Worm (Caenorhabditis elegans) whole organism, L3 larva: Measurements from ENCODE around the gene npr-16.

Experiments used
- R02D3.7 ChIP-seq: fragments of 150-350 bp; optimal IDR thresholded peaks from 2 replicates; lab custom pipeline; 2014; ENCODE audit warnings: missing biosample characterization, missing genetic modification characterization
- ceh-16 ChIP-seq: sonication (generic microtip); optimal IDR thresholded peaks from 2 replicates; lab custom pipeline; 2017; ENCODE audit warnings: missing biosample characterization, missing genetic modification characterization
- daf-12 ChIP-seq: fragments of 150-350 bp; optimal IDR thresholded peaks from 2 replicates; lab custom pipeline; 2014; ENCODE audit warnings: missing biosample characterization, missing genetic modification reagents, missing genetic modification characterization
- elt-3 ChIP-seq, 3 experiments: fragments of 150-350 bp in 1 of 3; sonication (generic microtip) in 2 of 3; optimal IDR thresholded peaks; 2 replicates in 2 of 3; 4 replicates in 1 of 3; lab custom pipeline; 2014 to 2017; ENCODE audit warnings: missing biosample characterization in 3 of 3, missing genetic modification characterization in 3 of 3
- fkh-10 ChIP-seq: sonication (generic microtip); optimal IDR thresholded peaks from 2 replicates; lab custom pipeline; 2017; ENCODE audit warnings: missing biosample characterization, missing genetic modification reagents, missing genetic modification characterization
- nhr-25 ChIP-seq: sonication (generic microtip); optimal IDR thresholded peaks from 2 replicates; lab custom pipeline; 2017; ENCODE audit warnings: missing biosample characterization, missing genetic modification characterization
- unc-62 ChIP-seq: fragments of 150-350 bp; sonication (generic microtip); optimal IDR thresholded peaks from 4 replicates; lab custom pipeline; 2014; ENCODE audit warnings: missing biosample characterization, missing genetic modification reagents, missing genetic modification characterization
- ztf-11 ChIP-seq: fragments of 150-350 bp; optimal IDR thresholded peaks from 2 replicates; lab custom pipeline; 2014; ENCODE audit warnings: missing biosample characterization, missing genetic modification characterization

DNA sequence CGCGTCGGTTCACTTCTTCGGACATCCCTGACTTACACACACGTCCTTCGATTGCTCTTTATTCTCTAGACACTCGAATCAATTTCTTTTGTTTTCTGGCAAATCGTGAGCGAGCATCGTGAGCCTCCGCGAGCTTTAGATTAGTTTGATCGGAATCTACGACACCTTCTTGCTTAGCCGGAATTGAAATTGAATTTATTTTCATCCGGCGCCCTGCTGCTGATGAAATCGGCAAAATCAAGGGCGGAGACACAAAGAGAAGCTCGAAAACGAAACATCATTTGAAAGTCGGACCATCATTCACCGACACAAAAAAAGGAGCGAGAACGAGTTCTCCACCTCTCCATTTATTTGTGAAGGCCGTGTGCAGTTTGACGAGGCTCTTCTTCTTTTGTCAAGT lies at the start of gene npr-16:
- TF ChIP-seq ceh-16 (tag; lab: Kevin White, UChicago) (no peak), R02D3.7 (no peak), elt-3 (tag; optimal IDR thresholded peaks at IDR 0.05; lab: Kevin White, UChicago) (no peak), ztf-11 (tag; lab: Kevin White, UChicago) (no peak), daf-12 (tag; lab: Kevin White, UChicago) (no peak), nhr-25 (tag; lab: Kevin White, UChicago) (no peak), unc-62 (GFP tag; lab: Kevin White, UChicago) (no peak), fkh-10 (GFP tag; lab: Kevin White, UChicago) (peak; percentile 55)
